Worm (Caenorhabditis elegans): ENCODE results near the gene lido-4.

lido-4 gene

ce11 chrX:17066937-17067336 lies 40.6 kb downstream of the lido-4 start:
- TF ChIP-seq ceh-16 (tag; optimal IDR thresholded peaks at IDR 0.05) = no peak
- no peak for TF ChIP-seq fos-1 (tag; optimal IDR thresholded peaks at IDR 0.05)
- no peak for TF ChIP-seq hmg-11 (tag; optimal IDR thresholded peaks at IDR 0.05)
- peak; percentile 23 for TF ChIP-seq pha-4 (tag; optimal IDR thresholded peaks at IDR 0.05)
- peak; percentile 85 for TF ChIP-seq elt-2 (tag; optimal IDR thresholded peaks at IDR 0.05)
- no peak for TF ChIP-seq mdl-1 (tag; optimal IDR thresholded peaks at IDR 0.05)
- TF ChIP-seq lin-15B (tag; optimal IDR thresholded peaks at IDR 0.05) = no peak
- no peak for TF ChIP-seq eor-1 (tag; optimal IDR thresholded peaks at IDR 0.05)
- peak; percentile 48 for TF ChIP-seq pqm-1 (tag; optimal IDR thresholded peaks at IDR 0.05)

DNA sequence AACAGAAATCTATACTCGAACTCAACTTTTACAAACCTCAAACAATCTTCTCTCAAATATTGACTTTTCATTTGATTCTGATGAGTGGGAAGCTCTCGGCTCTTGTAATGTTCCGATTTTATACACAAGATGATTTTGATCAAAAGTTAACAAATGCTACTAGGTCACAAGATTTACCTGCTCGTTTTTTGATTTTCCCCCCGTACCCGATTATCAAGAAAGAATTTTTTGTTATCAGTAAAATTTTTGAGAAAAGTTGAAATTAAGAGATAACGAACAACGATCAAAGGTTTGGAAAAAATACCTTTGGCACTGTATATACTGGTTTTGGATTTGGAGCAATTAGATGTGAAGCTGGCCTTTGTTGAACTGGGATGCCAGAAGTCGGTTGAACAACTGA lies 42.8 kb downstream of the lido-4 start:
- TF ChIP-seq elt-2 (tag; optimal IDR thresholded peaks at IDR 0.05) (peak; percentile 82), pqm-1 (tag; optimal IDR thresholded peaks at IDR 0.05) (peak; percentile 66), tbx-2 (tag; optimal IDR thresholded peaks at IDR 0.05) (no peak), eor-1 (tag; optimal IDR thresholded peaks at IDR 0.05) (no peak), egl-5 (tag; optimal IDR thresholded peaks at IDR 0.05) (no peak), pha-4 (tag; optimal IDR thresholded peaks at IDR 0.05) (peak; percentile 81), zag-1 (tag; optimal IDR thresholded peaks at IDR 0.05) (no peak), ama-1 (optimal IDR thresholded peaks at IDR 0.05) (peak; percentile 15), sea-2 (GFP tag; optimal IDR thresholded peaks at IDR 0.05) (no peak), nhr-11 (tag; optimal IDR thresholded peaks at IDR 0.05) (no peak), fkh-10 (GFP tag; optimal IDR thresholded peaks at IDR 0.05) (no peak), nhr-12 (tag; optimal IDR thresholded peaks at IDR 0.05) (no peak), ceh-16 (tag; optimal IDR thresholded peaks at IDR 0.05) (no peak), fkh-2 (tag; optimal IDR thresholded peaks at IDR 0.05) (no peak), ceh-28 (tag; optimal IDR thresholded peaks at IDR 0.05) (no peak), nhr-23 (tag; optimal IDR thresholded peaks at IDR 0.05) (no peak), nhr-67 (tag; optimal IDR thresholded peaks at IDR 0.05) (no peak), snpc-4 (tag; optimal IDR thresholded peaks at IDR 0.05) (no peak), unc-62 (GFP tag; optimal IDR thresholded peaks at IDR 0.05) (no peak)

DNA sequence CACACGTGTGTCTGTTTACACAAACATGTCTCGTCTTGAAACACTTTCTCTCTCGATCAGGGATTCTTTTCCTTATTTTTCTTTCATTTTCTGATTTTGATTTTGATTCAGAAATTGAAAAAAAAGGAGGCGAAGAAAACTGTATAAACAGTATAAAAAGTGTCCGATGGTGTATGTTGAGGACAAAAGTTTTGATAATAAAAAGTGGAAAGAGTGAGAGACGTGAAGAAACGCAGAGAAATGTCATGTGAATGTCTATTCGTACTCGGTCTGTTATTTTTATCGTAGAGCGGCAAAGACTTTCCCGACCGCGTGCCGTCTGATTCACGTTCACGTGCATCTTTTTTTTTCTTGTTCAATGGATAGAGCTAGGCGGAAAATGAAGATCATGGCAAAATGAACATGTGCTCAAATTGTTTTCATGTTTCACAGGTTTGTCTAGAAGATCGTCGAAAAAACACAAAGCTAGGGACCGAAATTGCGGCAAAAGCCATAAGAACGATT lies 43.8 kb downstream of the lido-4 start:
- no peak for TF ChIP-seq egl-5 (tag; optimal IDR thresholded peaks at IDR 0.05)
- no peak for TF ChIP-seq snpc-4 (tag; optimal IDR thresholded peaks at IDR 0.05)
- TF ChIP-seq ceh-9 (tag; optimal IDR thresholded peaks at IDR 0.05) = no peak
- peak; percentile 86 for TF ChIP-seq jun-1 (tag; optimal IDR thresholded peaks at IDR 0.05)
- no peak for TF ChIP-seq eor-1 (tag; optimal IDR thresholded peaks at IDR 0.05)
- TF ChIP-seq nhr-25 (tag; optimal IDR thresholded peaks at IDR 0.05) = peak; percentile 22
- TF ChIP-seq aly-2 (tag; optimal IDR thresholded peaks at IDR 0.05) = no peak
- TF ChIP-seq egl-27 (tag; optimal IDR thresholded peaks at IDR 0.05) = no peak
- TF ChIP-seq elt-2 (tag; optimal IDR thresholded peaks at IDR 0.05) = peak; percentile 82
- peak; percentile 32 for TF ChIP-seq nfya-1 (tag; optimal IDR thresholded peaks at IDR 0.05; ENCODE audit: insufficient read depth)
- no peak for TF ChIP-seq nhr-28 (tag; optimal IDR thresholded peaks at IDR 0.05)
- TF ChIP-seq lsy-12 (tag; optimal IDR thresholded peaks at IDR 0.05) = peak; percentile 39
- TF ChIP-seq nhr-43 (tag; optimal IDR thresholded peaks at IDR 0.05; ENCODE audit: poor library complexity, severe bottlenecking) = peak; percentile 60
- no peak for TF ChIP-seq unc-62 (GFP tag; optimal IDR thresholded peaks at IDR 0.05)
- TF ChIP-seq ZK546.5 (tag; optimal IDR thresholded peaks at IDR 0.05) = no peak
- TF ChIP-seq pha-4 (tag; optimal IDR thresholded peaks at IDR 0.05) = peak; percentile 89
- TF ChIP-seq nhr-23 (tag; optimal IDR thresholded peaks at IDR 0.05) = peak; percentile 48
- peak; percentile 89 for TF ChIP-seq mdl-1 (tag; optimal IDR thresholded peaks at IDR 0.05)
- TF ChIP-seq nhr-12 (tag; optimal IDR thresholded peaks at IDR 0.05) = no peak
- TF ChIP-seq R02D3.7 (tag; optimal IDR thresholded peaks at IDR 0.05) = no peak
- TF ChIP-seq nhr-67 (tag; optimal IDR thresholded peaks at IDR 0.05) = no peak
- peak; percentile 27 for TF ChIP-seq ama-1 (optimal IDR thresholded peaks at IDR 0.05)
- peak; percentile 93 for TF ChIP-seq pqm-1 (tag; optimal IDR thresholded peaks at IDR 0.05)
- no peak for TF ChIP-seq zag-1 (tag; optimal IDR thresholded peaks at IDR 0.05)

- TF ChIP-seq egl-27 (tag; optimal IDR thresholded peaks at IDR 0.05) (no peak), pha-4 (tag; optimal IDR thresholded peaks at IDR 0.05) (peak; percentile 40), nhr-43 (tag; optimal IDR thresholded peaks at IDR 0.05; ENCODE audit: poor library complexity, severe bottlenecking) (peak; percentile 41)
Observed at ce11 chrX:17062165-17062564, 45.4 kb downstream of the lido-4 start.

DNA sequence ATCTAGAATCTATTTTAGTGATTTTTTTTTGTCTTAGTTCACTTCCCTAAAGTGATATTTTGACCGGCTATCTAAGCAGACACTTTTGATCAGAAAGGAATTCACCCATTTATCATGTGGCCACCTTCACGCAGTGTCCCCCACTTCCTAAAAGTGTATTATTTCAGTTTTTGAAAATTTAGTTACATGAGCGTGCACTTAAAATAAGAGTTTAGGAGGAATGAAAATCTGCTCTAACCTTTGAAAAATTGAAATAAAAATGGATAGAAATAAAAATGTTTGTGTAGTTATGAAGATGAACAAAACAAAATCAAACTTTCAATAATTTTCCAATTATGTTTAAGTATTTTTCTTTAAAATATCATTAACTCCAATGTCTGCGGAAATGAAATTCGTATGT lies 47.8 kb downstream of the lido-4 start:
- TF ChIP-seq R02D3.7 (tag; optimal IDR thresholded peaks at IDR 0.05) = no peak
- TF ChIP-seq egl-27 (tag; optimal IDR thresholded peaks at IDR 0.05) = no peak
- TF ChIP-seq nhr-11 (tag; optimal IDR thresholded peaks at IDR 0.05) = no peak
- TF ChIP-seq unc-62 (GFP tag; optimal IDR thresholded peaks at IDR 0.05) = no peak
- no peak for TF ChIP-seq fkh-2 (tag; optimal IDR thresholded peaks at IDR 0.05)
- TF ChIP-seq eor-1 (tag; optimal IDR thresholded peaks at IDR 0.05) = no peak
- no peak for TF ChIP-seq nhr-67 (tag; optimal IDR thresholded peaks at IDR 0.05)
- no peak for TF ChIP-seq ceh-16 (tag; optimal IDR thresholded peaks at IDR 0.05)
- TF ChIP-seq elt-2 (tag; optimal IDR thresholded peaks at IDR 0.05) = no peak
- no peak for TF ChIP-seq pha-4 (tag; optimal IDR thresholded peaks at IDR 0.05)
- no peak for TF ChIP-seq fos-1 (tag; optimal IDR thresholded peaks at IDR 0.05)
- TF ChIP-seq egl-5 (tag; optimal IDR thresholded peaks at IDR 0.05) = no peak
- TF ChIP-seq nhr-43 (tag; optimal IDR thresholded peaks at IDR 0.05; ENCODE audit: poor library complexity, severe bottlenecking) = no peak
- no peak for TF ChIP-seq nhr-76 (tag; optimal IDR thresholded peaks at IDR 0.05)
- no peak for TF ChIP-seq snpc-4 (tag; optimal IDR thresholded peaks at IDR 0.05)
- TF ChIP-seq nhr-12 (tag; optimal IDR thresholded peaks at IDR 0.05) = no peak

All from whole organism, L3 larva.